Fruit fly (Drosophila melanogaster) Kc167 (cell line): ENCODE data around the gene Arp6.

Experiments
- Myc ChIP-seq: fragments of >200 bp; optimal IDR thresholded peaks from 2 replicates; lab custom pipeline; 2017; ENCODE audit warnings: missing external identifiers
- Sin3A ChIP-seq: fragments of >200 bp; optimal IDR thresholded peaks from 2 replicates; lab custom pipeline; 2018; ENCODE audit warnings: missing external identifiers
- h ChIP-seq: fragments of >200 bp; optimal IDR thresholded peaks from 3 replicates; lab custom pipeline; 2018; ENCODE audit warnings: missing external identifiers

DNA sequence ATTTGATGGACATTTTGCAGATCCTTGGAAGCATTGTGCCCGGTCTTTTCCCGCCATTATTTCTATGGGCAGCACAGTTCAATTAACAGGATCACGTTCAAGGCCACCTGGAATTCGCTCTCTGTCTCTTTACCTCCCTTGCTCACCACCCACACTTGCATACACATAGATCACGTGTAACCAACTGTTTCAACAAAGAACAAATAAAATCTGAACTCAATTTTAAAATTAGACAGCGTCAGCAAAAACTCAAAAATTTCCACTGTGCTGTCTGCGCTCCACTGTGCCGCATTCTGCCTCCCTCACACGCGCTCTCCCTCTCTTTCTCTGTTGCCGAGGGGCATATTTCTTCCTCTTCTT is 27.3 kb downstream of the Arp6 start:
- no peak for TF ChIP-seq Myc
- no peak for TF ChIP-seq h (lab: Kevin White, UChicago)
- no peak for TF ChIP-seq Sin3A (lab: Kevin White, UChicago)
